Worm (Caenorhabditis elegans) whole organism, early embryonic: ENCODE results near the gene W03C9.5.

Source experiments
- B0310.2 ChIP-seq: sonication (generic microtip); optimal IDR thresholded peaks from 2 replicates; lab custom pipeline; 2016; ENCODE audit warnings: mild to moderate bottlenecking, missing genetic modification characterization, missing compliant biosample characterization
- F13C5.2 ChIP-seq: sonication (generic microtip); optimal IDR thresholded peaks from 2 replicates; lab custom pipeline; 2017; ENCODE audit warnings: mild to moderate bottlenecking, missing genetic modification characterization, inconsistent platforms, missing compliant biosample characterization
- aly-1 ChIP-seq: sonication (generic microtip); optimal IDR thresholded peaks from 2 replicates; lab custom pipeline; 2016; ENCODE audit warnings: missing genetic modification characterization, missing compliant biosample characterization
- ama-1 ChIP-seq: fragments of 150-350 bp; optimal IDR thresholded peaks from 2 replicates; lab custom pipeline; 2014
- ceh-13 ChIP-seq: fragments of 200-800 bp; sonication (Bioruptor generic); optimal IDR thresholded peaks from 2 replicates; lab custom pipeline; 2018; ENCODE audit warnings: mild to moderate bottlenecking, missing genetic modification characterization, missing compliant biosample characterization
- ceh-36 ChIP-seq: sonication (generic microtip); optimal IDR thresholded peaks from 2 replicates; lab custom pipeline; 2016; ENCODE audit warnings: missing genetic modification characterization, inconsistent platforms, missing compliant biosample characterization
- ets-7 ChIP-seq: sonication (generic microtip); optimal IDR thresholded peaks from 2 replicates; lab custom pipeline; 2016; ENCODE audit warnings: missing genotype, missing genetic modification characterization, missing compliant biosample characterization
- flt-1 ChIP-seq: fragments of 200-800 bp; sonication (Bioruptor generic); IDR thresholded peaks from 2 replicates; pipeline ENCODE4 v1.3.6; 2022; ENCODE audit warnings: missing genetic modification characterization, missing compliant biosample characterization
- hmbx-1 ChIP-seq: sonication (generic microtip); optimal IDR thresholded peaks from 2 replicates; lab custom pipeline; 2016; ENCODE audit warnings: mild to moderate bottlenecking, missing genetic modification characterization, missing compliant biosample characterization
- hmg-4 ChIP-seq: fragments of 200-800 bp; sonication (Bioruptor generic); optimal IDR thresholded peaks from 2 replicates; lab custom pipeline; 2018; ENCODE audit warnings: mild to moderate bottlenecking, missing genetic modification characterization, missing compliant biosample characterization
- hnd-1 ChIP-seq: sonication (generic microtip); optimal IDR thresholded peaks from 2 replicates; lab custom pipeline; 2016; ENCODE audit warnings: missing genetic modification characterization, missing compliant biosample characterization
- pes-1 ChIP-seq: fragments of 200-800 bp; sonication (Bioruptor generic); IDR thresholded peaks from 2 replicates; pipeline ENCODE4 v1.3.6; 2022; ENCODE audit warnings: missing genetic modification reagents, missing genetic modification characterization, missing compliant biosample characterization
- scrt-1 ChIP-seq: fragments of 200-800 bp; sonication (Bioruptor generic); IDR thresholded peaks from 2 replicates; pipeline ENCODE4 v1.3.6; 2022; ENCODE audit warnings: missing genetic modification characterization, missing compliant biosample characterization
- sea-1 ChIP-seq: fragments of 200-800 bp; sonication (Bioruptor generic); conservative IDR thresholded peaks from 2 replicates; pipeline ENCODE4 v1.3.6; 2022; ENCODE audit warnings: missing genetic modification characterization, missing compliant biosample characterization
- tbx-11 ChIP-seq: fragments of 200-800 bp; sonication (Bioruptor generic); IDR thresholded peaks from 2 replicates; pipeline ENCODE4 v1.3.6; 2022; ENCODE audit warnings: missing genetic modification characterization, missing compliant biosample characterization
- tbx-37 ChIP-seq: fragments of 200-800 bp; sonication (Bioruptor generic); conservative IDR thresholded peaks from 2 replicates; pipeline ENCODE4 v1.3.6; 2022; ENCODE audit warnings: missing genetic modification reagents, missing genetic modification characterization, missing compliant biosample characterization
- tra-4 ChIP-seq: sonication (generic microtip); optimal IDR thresholded peaks from 2 replicates; lab custom pipeline; 2017; ENCODE audit warnings: missing genetic modification characterization, missing compliant biosample characterization

The W03C9.5 gene

ce11 chrII:11992701-11993100 is 25.4 kb upstream of the W03C9.5 start, which contains the start of gene dhps-1:
dhps-1 (plus strand) TSS chrII:11993001.
- no peak for TF ChIP-seq sea-1
- no peak for TF ChIP-seq ceh-13 (GFP tag; lab: Kevin White, UChicago)
- no peak for TF ChIP-seq ceh-36
- TF ChIP-seq scrt-1 = no peak
- TF ChIP-seq flt-1 (GFP tag; lab: Robert Waterston, UW) = no peak
- TF ChIP-seq ama-1 (lab: Kevin White, UChicago) = no peak
- no peak for TF ChIP-seq tbx-37 (GFP tag; lab: Robert Waterston, UW)
- no peak for TF ChIP-seq F13C5.2
- TF ChIP-seq ets-7 (tag; lab: Kevin White, UChicago) = no peak
- no peak for TF ChIP-seq aly-1 (tag; lab: Kevin White, UChicago)
- TF ChIP-seq hnd-1 (tag; lab: Kevin White, UChicago) = no peak
- TF ChIP-seq pes-1 = no peak

- TF ChIP-seq ama-1 (lab: Kevin White, UChicago) (peak; percentile 37), B0310.2 (tag; lab: Kevin White, UChicago) (no peak)
Measured at ce11 chrII:11988724-11989123, 21.4 kb upstream of the W03C9.5 start, which contains the start of gene Y17G7B.3. Y17G7B.3 (plus strand) TSS chrII:11989024.

DNA sequence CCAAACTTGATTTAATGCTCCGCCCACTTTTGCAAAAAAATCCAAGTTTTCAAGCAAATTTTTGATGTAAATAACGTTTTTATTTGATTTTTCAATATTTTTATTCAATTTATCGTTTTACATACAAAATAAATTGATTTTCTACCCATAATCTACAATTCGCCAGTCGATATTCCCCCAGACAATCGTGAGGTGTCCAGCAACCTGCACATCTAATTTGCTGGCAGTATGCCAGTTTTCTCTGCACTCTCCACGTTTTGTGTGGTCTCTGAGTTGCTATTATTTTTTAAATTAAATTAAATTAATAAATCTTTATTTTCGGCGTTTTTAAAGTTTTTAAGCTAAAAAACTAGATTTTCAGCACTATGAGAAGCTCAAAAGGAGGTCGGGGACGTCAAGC is 12.8 kb upstream of the W03C9.5 start:
- TF ChIP-seq tra-4 = no peak
- TF ChIP-seq aly-1 (tag; lab: Kevin White, UChicago) = no peak
- TF ChIP-seq ama-1 (lab: Kevin White, UChicago) = no peak
- TF ChIP-seq flt-1 (GFP tag; lab: Robert Waterston, UW) = no peak
- 0 out of 2 replicates have a peak, but pooled peaks have one; percentile 41 for TF ChIP-seq pes-1
- TF ChIP-seq B0310.2 (tag; lab: Kevin White, UChicago) = no peak
- no peak for TF ChIP-seq sea-1
- TF ChIP-seq tbx-37 (GFP tag; lab: Robert Waterston, UW) = 0 out of 2 replicates have a peak, but pooled peaks have one; percentile 35
- TF ChIP-seq scrt-1 = no peak
- TF ChIP-seq hmbx-1 (tag; lab: Kevin White, UChicago) = no peak
- TF ChIP-seq F13C5.2 = peak; percentile 62

DNA sequence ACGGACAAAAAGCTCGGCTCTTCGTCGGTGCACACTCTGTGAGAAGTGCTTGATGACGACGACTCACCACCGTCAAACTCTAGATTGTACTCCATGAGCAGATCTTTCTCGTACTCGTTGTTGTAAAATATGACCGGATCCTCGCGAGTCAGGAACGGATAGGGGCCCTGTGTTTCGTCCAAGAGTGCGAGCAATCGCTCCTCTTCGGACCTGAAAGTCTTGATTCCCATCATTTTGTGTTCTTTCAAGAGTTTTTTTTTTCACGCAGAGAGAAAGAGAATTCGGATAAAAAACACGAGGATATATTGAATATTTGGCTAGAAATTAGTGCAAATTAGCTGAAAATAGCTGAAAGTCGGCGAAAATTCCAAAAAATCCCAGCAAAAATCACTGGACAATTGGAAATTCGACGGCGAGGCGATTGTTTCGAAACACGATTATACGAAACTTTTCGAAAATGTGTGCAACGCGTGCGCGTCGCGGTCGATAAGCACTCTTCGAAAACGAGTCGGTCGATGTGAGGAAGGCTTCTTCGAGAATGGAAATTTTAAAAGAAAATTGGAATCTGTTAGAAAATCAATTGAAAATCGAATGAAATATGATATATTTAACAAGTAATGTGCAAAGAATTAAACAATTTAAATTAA is 12.2 kb upstream of the W03C9.5 start, which contains the start of the genes ash-2 and Y17G7B.20:
ash-2 (plus strand) TSS at position 390 of the 647 bp plus-strand sequence.
Y17G7B.20 (minus strand) TSS at position 396 of the 647 bp plus-strand sequence.
- TF ChIP-seq ama-1 (lab: Kevin White, UChicago) (peak; percentile 72), scrt-1 (no peak), F13C5.2 (peak; percentile 74), hmg-4 (GFP tag; lab: Kevin White, UChicago) (peak; percentile 58)

DNA sequence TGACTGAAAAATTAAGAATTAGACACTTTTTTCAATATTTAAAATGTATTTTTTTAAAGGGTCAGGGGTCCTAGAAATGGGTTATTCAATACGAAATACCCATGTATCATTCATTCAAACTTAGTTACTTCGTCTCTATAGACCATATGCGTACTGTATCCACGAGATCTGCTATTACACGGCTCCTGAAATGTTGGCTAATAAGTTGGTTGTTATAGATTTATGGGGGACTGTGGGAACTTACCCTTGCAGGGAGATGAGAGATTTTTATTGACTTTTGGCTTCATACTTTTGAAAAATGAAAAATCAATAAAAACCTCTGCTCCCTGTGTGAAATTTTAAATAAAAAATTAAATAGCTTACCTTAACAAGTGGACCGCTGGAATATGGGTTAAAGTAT is 11.6 kb upstream of the W03C9.5 start:
- TF ChIP-seq aly-1 (tag; lab: Kevin White, UChicago) (no peak), tra-4 (no peak), B0310.2 (tag; lab: Kevin White, UChicago) (no peak), tbx-11 (GFP tag; lab: Robert Waterston, UW) (no peak), ceh-36 (no peak), hmg-4 (GFP tag; lab: Kevin White, UChicago) (no peak), ets-7 (tag; lab: Kevin White, UChicago) (no peak), tbx-37 (GFP tag; lab: Robert Waterston, UW) (no peak), sea-1 (no peak), scrt-1 (no peak), hmbx-1 (tag; lab: Kevin White, UChicago) (no peak), pes-1 (no peak), hnd-1 (tag; lab: Kevin White, UChicago) (no peak), F13C5.2 (no peak), ama-1 (lab: Kevin White, UChicago) (no peak), ceh-13 (GFP tag; lab: Kevin White, UChicago) (no peak), flt-1 (GFP tag; lab: Robert Waterston, UW) (no peak)

ce11 chrII:11978478-11978877 is 11.1 kb upstream of the W03C9.5 start:
- TF ChIP-seq ceh-13 (GFP tag; lab: Kevin White, UChicago) (no peak), flt-1 (GFP tag; lab: Robert Waterston, UW) (no peak), hmbx-1 (tag; lab: Kevin White, UChicago) (no peak), pes-1 (no peak), scrt-1 (no peak), B0310.2 (tag; lab: Kevin White, UChicago) (no peak), hmg-4 (GFP tag; lab: Kevin White, UChicago) (no peak), hnd-1 (tag; lab: Kevin White, UChicago) (no peak), ets-7 (tag; lab: Kevin White, UChicago) (no peak), F13C5.2 (no peak), tra-4 (no peak), ama-1 (lab: Kevin White, UChicago) (no peak), ceh-36 (no peak), tbx-37 (GFP tag; lab: Robert Waterston, UW) (no peak), sea-1 (no peak), tbx-11 (GFP tag; lab: Robert Waterston, UW) (no peak), aly-1 (tag; lab: Kevin White, UChicago) (no peak)

DNA sequence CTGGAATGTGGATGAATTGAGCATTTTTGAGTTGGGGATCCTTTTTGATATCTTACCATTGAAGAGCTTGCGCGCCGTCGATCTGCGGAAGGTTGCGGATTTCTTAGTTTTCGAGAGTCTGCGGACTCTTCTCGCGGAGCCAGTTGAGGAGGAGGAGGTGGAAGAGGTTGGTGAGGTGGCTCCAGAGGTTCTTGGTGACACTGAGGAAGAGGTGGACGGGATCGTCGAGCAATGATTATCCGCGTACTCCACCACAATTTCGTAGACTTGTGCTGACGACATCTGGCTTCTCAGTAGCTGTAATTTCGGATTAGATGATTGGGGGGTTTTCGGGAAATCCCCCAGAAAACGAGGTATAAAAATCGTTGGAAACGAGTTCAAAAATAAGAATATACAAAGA is 10.0 kb upstream of the W03C9.5 start, which contains the start of gene Y17G7B.21:
Y17G7B.21 (minus strand) TSS at position 299 of the 400 bp plus-strand sequence.
- peak; percentile 57; the same call in 1 of the 2 replicates for TF ChIP-seq scrt-1
- TF ChIP-seq hmbx-1 (tag; lab: Kevin White, UChicago) = no peak
- TF ChIP-seq ama-1 (lab: Kevin White, UChicago) = peak; percentile 78
- TF ChIP-seq tbx-11 (GFP tag; lab: Robert Waterston, UW) = no peak
- no peak for TF ChIP-seq F13C5.2
- no peak for TF ChIP-seq sea-1
- TF ChIP-seq hmg-4 (GFP tag; lab: Kevin White, UChicago) = peak; percentile 34
- TF ChIP-seq flt-1 (GFP tag; lab: Robert Waterston, UW) = peak; percentile 32; the same call in 1 of the 2 replicates
